Fruit fly (Drosophila melanogaster) whole organism, adult: Measurements from ENCODE around the gene Ugt302K1.
A peak's percentile ranks its signal among the peaks of the same experiment; 100 is the strongest.

ENCODE experiments used
- CG11617 ChIP-seq: fragments of 200-800 bp; sonication (Bioruptor generic); optimal IDR thresholded peaks from 2 replicates; lab custom pipeline; 2017; ENCODE audit warnings: mild to moderate bottlenecking, missing biosample characterization, missing genetic modification reagents, missing genetic modification characterization
- CG12768 ChIP-seq: fragments of 200-800 bp; sonication (Bioruptor generic); optimal IDR thresholded peaks from 2 replicates; lab custom pipeline; 2017; ENCODE audit warnings: missing biosample characterization, missing genetic modification characterization, mild to moderate bottlenecking, moderate library complexity, missing genetic modification reagents
- CG14711 ChIP-seq: fragments of 200-800 bp; sonication (Bioruptor generic); optimal IDR thresholded peaks from 2 replicates; lab custom pipeline; 2018; ENCODE audit warnings: missing biosample characterization, mild to moderate bottlenecking, missing genetic modification characterization, moderate library complexity
- CG1620 ChIP-seq: fragments of 200-800 bp; sonication (Bioruptor generic); optimal IDR thresholded peaks from 2 replicates; lab custom pipeline; 2016; ENCODE audit warnings: missing biosample characterization, missing genetic modification characterization
- CG33017 ChIP-seq: fragments of 200-800 bp; sonication (Bioruptor generic); optimal IDR thresholded peaks from 2 replicates; lab custom pipeline; 2018; ENCODE audit warnings: missing biosample characterization, mild to moderate bottlenecking, missing genetic modification characterization, moderate library complexity
- CG5204 ChIP-seq: fragments of 200-800 bp; sonication (Bioruptor generic); optimal IDR thresholded peaks from 2 replicates; lab custom pipeline; 2016; ENCODE audit warnings: missing biosample characterization, missing genetic modification characterization
- CG7045 ChIP-seq: fragments of 200-800 bp; sonication (Bioruptor generic); optimal IDR thresholded peaks from 2 replicates; lab custom pipeline; 2017; ENCODE audit warnings: missing biosample characterization, mild to moderate bottlenecking, missing genetic modification characterization
- CG7101 ChIP-seq: fragments of 200-800 bp; sonication (Bioruptor generic); optimal IDR thresholded peaks from 2 replicates; lab custom pipeline; 2018; ENCODE audit warnings: missing biosample characterization, mild to moderate bottlenecking, missing genetic modification characterization, moderate library complexity
- Clk ChIP-seq: fragments of 200-800 bp; sonication (Bioruptor generic); optimal IDR thresholded peaks from 2 replicates; lab custom pipeline; 2017; ENCODE audit warnings: missing biosample characterization, missing genetic modification characterization
- Crg-1 ChIP-seq: fragments of 200-800 bp; sonication (Bioruptor generic); optimal IDR thresholded peaks from 2 replicates; lab custom pipeline; 2016; ENCODE audit warnings: missing biosample characterization, missing genetic modification characterization
- Hr96 ChIP-seq: fragments of 200-800 bp; sonication (Bioruptor generic); optimal IDR thresholded peaks from 2 replicates; lab custom pipeline; 2016; ENCODE audit warnings: missing biosample characterization, missing genetic modification characterization
- Mnt ChIP-seq: fragments of 200-800 bp; sonication (Bioruptor generic); optimal IDR thresholded peaks from 2 replicates; lab custom pipeline; 2016; ENCODE audit warnings: missing biosample characterization, mild to moderate bottlenecking, missing genetic modification characterization
- bab1 ChIP-seq: fragments of 200-800 bp; sonication (Bioruptor generic); optimal IDR thresholded peaks from 3 replicates; lab custom pipeline; 2019; ENCODE audit warnings: missing biosample characterization, mild to moderate bottlenecking, missing genetic modification characterization, moderate library complexity
- cic ChIP-seq: fragments of 200-800 bp; sonication (Bioruptor generic); optimal IDR thresholded peaks from 2 replicates; lab custom pipeline; 2017; ENCODE audit warnings: missing biosample characterization, mild to moderate bottlenecking, missing genetic modification characterization, moderate library complexity
- cnc ChIP-seq, 2 experiments: fragments of >200 bp; optimal IDR thresholded peaks; 2 replicates each; lab custom pipeline; 2017
- kay ChIP-seq: fragments of 200-800 bp; sonication (Bioruptor generic); peaks from one replicate; lab custom pipeline; 2016; ENCODE audit warnings: missing biosample characterization, missing genetic modification characterization, borderline replicate concordance
- ovo ChIP-seq: fragments of 200-800 bp; sonication (Bioruptor generic); optimal IDR thresholded peaks from 2 replicates; lab custom pipeline; 2016; ENCODE audit warnings: missing biosample characterization, missing genetic modification characterization
- pad ChIP-seq: fragments of 200-800 bp; sonication (Bioruptor generic); optimal IDR thresholded peaks from 3 replicates; lab custom pipeline; 2017; ENCODE audit warnings: missing biosample characterization, missing genetic modification characterization, mild to moderate bottlenecking, moderate library complexity, missing genetic modification reagents
- tj ChIP-seq: fragments of 200-800 bp; sonication (Bioruptor generic); optimal IDR thresholded peaks from 3 replicates; lab custom pipeline; 2017; ENCODE audit warnings: missing biosample characterization, mild to moderate bottlenecking, missing genetic modification characterization, moderate library complexity
- toe ChIP-seq: fragments of 200-800 bp; sonication (Bioruptor generic); optimal IDR thresholded peaks from 2 replicates; lab custom pipeline; 2016; ENCODE audit warnings: missing biosample characterization, missing genetic modification characterization

Ugt302K1 gene

DNA sequence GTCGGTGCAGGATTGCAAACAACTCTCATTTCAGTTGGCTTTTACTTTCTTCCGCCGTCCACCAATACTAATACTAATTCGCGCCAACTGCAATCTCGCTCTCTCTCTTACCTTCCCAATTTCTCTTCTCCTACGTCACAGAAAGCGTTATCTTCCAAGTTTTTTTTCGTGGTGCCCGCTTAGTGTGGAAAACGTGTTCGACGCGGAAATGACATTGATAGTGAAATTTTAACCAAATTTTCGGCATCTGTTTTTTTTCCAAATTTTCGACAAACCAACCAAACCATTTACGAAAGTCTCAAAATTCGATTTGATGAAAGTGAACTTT is 43.7 kb upstream of the Ugt302K1 start, which contains the start of gene cu:
Gene cu, plus strand, starts transcription at position 204 of the 328 bp plus-strand sequence.
- TF ChIP-seq tj (no peak), Mnt (peak; percentile 83), CG33017 (tag; lab: Kevin White, UChicago) (no peak), CG14711 (tag; lab: Kevin White, UChicago) (no peak), CG11617 (GFP tag; lab: Kevin White, UChicago) (no peak)

DNA sequence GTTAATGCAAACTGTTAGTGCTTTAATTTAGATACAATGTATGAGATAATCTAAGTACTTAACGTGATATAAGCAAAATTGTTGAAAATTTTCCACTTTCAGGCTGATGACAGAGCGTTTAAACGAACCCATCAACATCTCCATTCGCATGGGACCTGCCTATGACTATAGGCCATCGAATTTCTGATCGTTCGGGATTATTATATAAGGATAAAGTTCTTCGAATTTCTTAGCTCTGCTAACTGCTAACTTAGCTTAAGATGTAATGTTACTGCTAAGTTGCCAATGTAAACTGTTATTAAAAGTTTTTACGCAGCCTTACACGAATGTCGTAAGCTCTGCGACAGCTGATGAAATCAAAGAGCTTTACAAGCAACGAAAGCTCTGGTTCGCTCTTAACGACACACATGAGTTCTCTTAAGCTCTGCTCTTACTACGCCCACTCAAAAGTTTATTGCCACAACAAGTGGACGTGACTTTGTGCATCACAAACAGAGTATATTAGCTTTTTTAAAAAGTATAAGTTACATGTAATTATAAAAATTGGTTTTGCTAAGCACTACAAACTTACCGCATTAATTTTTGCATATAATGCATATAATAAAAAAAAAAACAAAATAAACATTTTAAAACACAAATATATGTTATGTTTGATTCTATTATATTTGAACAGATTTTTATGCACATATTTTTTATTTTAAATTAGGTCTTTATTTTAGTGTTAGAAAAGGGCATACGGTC is 43.2 kb upstream of the Ugt302K1 start:
- TF ChIP-seq CG14711 (tag; lab: Kevin White, UChicago), result peak; percentile 96
- peak; percentile 88 for TF ChIP-seq ovo (GFP tag; lab: Kevin White, UChicago)
- TF ChIP-seq tj, result peak; percentile 89
- peak; percentile 98 for TF ChIP-seq Clk (GFP tag; lab: Kevin White, UChicago)
- TF ChIP-seq CG1620 (GFP tag; lab: Kevin White, UChicago), result peak; percentile 84
- peak; percentile 97 for TF ChIP-seq CG33017 (tag; lab: Kevin White, UChicago)
- TF ChIP-seq CG12768 (GFP tag; lab: Kevin White, UChicago), result peak; percentile 99
- TF ChIP-seq pad (GFP tag; lab: Kevin White, UChicago), result peak; percentile 93
- TF ChIP-seq cnc (optimal IDR thresholded peaks at IDR 0.05; lab: Kevin White, UChicago), result no peak
- peak; percentile 96 for TF ChIP-seq kay (GFP tag; lab: Kevin White, UChicago)
- peak; percentile 100 for TF ChIP-seq CG7045 (GFP tag; lab: Kevin White, UChicago)
- peak; percentile 98 for TF ChIP-seq CG7101 (tag; lab: Kevin White, UChicago)
- TF ChIP-seq cic (GFP tag; lab: Kevin White, UChicago), result peak; percentile 98
- TF ChIP-seq bab1, result peak; percentile 95
- TF ChIP-seq Hr96, result peak; percentile 89
- TF ChIP-seq CG5204 (GFP tag; lab: Kevin White, UChicago), result peak; percentile 94
- peak; percentile 98 for TF ChIP-seq CG11617 (GFP tag; lab: Kevin White, UChicago)
- TF ChIP-seq Crg-1 (GFP tag; lab: Kevin White, UChicago), result peak; percentile 80
- peak; percentile 83 for TF ChIP-seq toe (GFP tag; lab: Kevin White, UChicago)
- TF ChIP-seq Mnt, result no peak

DNA sequence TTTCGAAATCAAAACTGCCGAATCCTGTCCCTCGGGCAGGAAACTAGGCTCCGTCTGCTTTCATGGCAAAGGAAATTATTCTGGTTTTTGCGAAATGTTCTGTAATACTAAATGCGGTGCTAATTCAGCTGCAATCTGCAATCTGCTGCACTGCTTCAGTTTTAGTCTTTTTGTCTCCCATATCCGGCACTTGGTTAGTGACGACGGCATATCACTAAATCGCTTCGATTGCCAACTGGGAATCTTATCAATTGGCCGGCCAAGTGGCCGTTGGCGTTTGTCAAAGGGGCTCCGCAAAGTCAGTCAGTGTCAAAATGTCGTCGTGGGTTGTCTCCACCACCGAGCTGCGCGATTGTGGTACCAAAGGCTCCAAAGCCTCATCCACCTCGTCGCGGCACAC is 42.1 kb upstream of the Ugt302K1 start, which contains the start of gene CG18577:
Gene CG18577, plus strand, starts transcription at position 301 of the 400 bp plus-strand sequence.
- no peak for TF ChIP-seq pad (GFP tag; lab: Kevin White, UChicago)
- TF ChIP-seq cic (GFP tag; lab: Kevin White, UChicago), result peak; percentile 80

DNA sequence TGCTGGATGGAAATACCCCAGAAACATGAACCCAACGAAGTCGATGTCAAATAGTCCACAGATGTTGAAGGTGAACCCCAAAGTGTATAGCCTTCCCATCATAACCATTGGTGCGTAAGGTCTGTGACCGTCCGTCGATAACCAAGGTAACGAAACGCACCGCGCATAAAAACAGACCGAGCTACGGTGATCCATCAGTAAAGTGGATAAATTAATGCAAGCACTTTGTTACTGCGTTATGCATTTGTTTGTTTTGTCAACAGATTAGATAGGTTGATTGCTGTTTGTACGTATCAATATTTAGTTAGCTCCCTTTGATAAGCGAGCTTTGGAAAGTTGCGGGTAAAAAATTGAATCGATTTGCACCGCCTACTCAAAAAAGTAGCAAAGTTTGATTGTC is 24.7 kb upstream of the Ugt302K1 start:
- TF ChIP-seq CG5204 (GFP tag; lab: Kevin White, UChicago) (peak; percentile 12), CG14711 (tag; lab: Kevin White, UChicago) (peak; percentile 36), kay (GFP tag; lab: Kevin White, UChicago) (peak; percentile 59), cic (GFP tag; lab: Kevin White, UChicago) (peak; percentile 60), Crg-1 (GFP tag; lab: Kevin White, UChicago) (no peak), cnc (optimal IDR thresholded peaks at IDR 0.05; lab: Kevin White, UChicago) (no peak), ovo (GFP tag; lab: Kevin White, UChicago) (no peak), CG11617 (GFP tag; lab: Kevin White, UChicago) (peak; percentile 9), pad (GFP tag; lab: Kevin White, UChicago) (no peak), CG7101 (tag; lab: Kevin White, UChicago) (peak; percentile 53), tj (no peak), Clk (GFP tag; lab: Kevin White, UChicago) (no peak), Hr96 (no peak), CG12768 (GFP tag; lab: Kevin White, UChicago) (peak; percentile 66), CG33017 (tag; lab: Kevin White, UChicago) (peak; percentile 33), Mnt (peak; percentile 2), CG7045 (GFP tag; lab: Kevin White, UChicago) (peak; percentile 49)

DNA sequence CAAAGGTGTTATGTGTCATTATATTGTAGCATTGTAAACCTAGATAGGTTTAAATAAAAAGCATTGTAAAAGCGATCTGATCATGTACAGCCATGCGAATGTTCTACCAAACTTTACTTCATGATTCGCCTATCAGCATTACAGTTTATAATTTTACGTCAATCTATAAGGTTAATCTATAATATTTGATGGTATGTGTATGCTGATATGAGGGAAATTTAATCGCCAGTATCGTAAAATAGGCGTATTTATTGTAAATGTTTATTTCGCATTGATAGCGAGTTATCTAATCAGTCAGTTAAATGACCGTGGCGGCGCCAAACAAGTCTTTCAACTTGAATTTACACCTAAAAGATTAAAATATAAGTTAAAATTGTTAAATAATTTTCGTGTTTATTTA is 23.9 kb upstream of the Ugt302K1 start:
- no peak for TF ChIP-seq bab1
- no peak for TF ChIP-seq CG7045 (GFP tag; lab: Kevin White, UChicago)
- no peak for TF ChIP-seq CG11617 (GFP tag; lab: Kevin White, UChicago)
- TF ChIP-seq CG14711 (tag; lab: Kevin White, UChicago), result no peak
- no peak for TF ChIP-seq Clk (GFP tag; lab: Kevin White, UChicago)
- TF ChIP-seq ovo (GFP tag; lab: Kevin White, UChicago), result no peak
- no peak for TF ChIP-seq Crg-1 (GFP tag; lab: Kevin White, UChicago)
- no peak for TF ChIP-seq Mnt
- no peak for TF ChIP-seq Hr96
- TF ChIP-seq cnc (optimal IDR thresholded peaks at IDR 0.05; lab: Kevin White, UChicago), result no peak
- no peak for TF ChIP-seq CG33017 (tag; lab: Kevin White, UChicago)

DNA sequence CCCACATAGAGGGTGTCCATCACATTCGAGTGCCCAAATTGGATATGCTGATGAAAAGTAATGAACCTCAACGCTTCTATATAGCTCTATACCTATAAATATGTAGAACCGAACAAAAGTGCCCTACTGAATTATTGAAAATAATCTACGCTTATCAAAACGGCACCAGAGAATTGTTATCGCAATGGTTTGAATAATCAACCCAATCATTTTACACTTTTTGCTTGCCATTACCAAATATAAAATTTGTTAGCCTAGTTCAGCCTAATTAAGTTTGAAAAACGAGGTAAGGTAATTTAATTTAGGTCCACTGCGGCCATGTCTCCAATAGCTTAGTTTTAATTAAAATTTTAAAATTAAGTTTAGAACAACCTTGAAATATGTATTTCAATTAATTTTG is 22.1 kb upstream of the Ugt302K1 start:
- TF ChIP-seq Mnt, result no peak

DNA sequence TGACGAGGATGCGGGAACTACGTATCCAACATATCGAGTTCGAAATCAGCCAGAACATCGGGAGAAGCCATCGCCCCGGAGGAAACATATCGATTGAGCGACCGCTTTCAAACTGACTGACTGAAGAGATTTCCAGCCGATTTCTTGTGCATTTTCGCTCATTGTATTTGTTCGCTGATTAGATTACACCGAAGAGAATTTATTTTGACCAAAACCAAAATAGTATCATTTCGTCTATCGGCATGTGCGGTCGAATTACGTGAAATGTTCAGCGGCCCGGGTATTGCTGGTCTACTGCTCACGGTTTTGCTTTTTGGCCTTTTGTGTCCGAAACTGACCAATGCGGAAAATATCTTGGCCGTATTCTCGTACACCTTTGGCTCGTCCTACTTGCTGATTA is 21.7 kb upstream of the Ugt302K1 start, which contains the start of the genes Ugt304A1 and Ugt303A1:
Gene Ugt304A1, minus strand, starts transcription at position 101 of the 400 bp plus-strand sequence.
Gene Ugt303A1, plus strand, starts transcription at position 222 of the 400 bp plus-strand sequence.
- peak; percentile 18 for TF ChIP-seq cic (GFP tag; lab: Kevin White, UChicago)
- TF ChIP-seq toe (GFP tag; lab: Kevin White, UChicago), result no peak
- no peak for TF ChIP-seq tj
